Worm (Caenorhabditis elegans): ENCODE data around the gene C06B8.3.

DNA sequence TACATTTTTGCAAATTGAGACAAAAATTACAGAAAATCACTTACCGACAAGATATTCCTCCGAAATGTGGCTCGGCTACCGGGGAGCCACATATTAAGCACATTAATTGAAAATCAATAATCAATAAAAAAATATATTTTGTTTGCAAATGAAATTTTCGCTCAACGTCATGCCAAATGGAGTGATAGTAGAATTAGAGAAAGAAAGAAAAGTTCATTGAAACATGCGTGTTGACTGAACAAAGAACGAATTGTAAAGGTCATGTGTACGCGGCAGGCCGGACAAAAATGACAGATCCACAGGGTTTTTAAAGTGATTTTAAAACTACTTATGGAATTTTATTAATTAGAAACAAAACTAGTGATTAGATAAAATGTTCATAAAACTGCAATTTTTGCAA, 874 bp downstream of the C06B8.3 start:
- no peak for TF ChIP-seq Y79H2A.3 (GFP tag; conservative IDR thresholded peaks at IDR 0.05)
- no peak for TF ChIP-seq nhr-90 (tag; optimal IDR thresholded peaks at IDR 0.05)
- TF ChIP-seq ama-1 (optimal IDR thresholded peaks at IDR 0.05): no peak
- no peak for TF ChIP-seq ama-1 (GFP tag; optimal IDR thresholded peaks at IDR 0.05)
- no peak for TF ChIP-seq fkh-3 (tag; optimal IDR thresholded peaks at IDR 0.05)
- TF ChIP-seq snpc-1.1 (tag; optimal IDR thresholded peaks at IDR 0.05; ENCODE audit: insufficient read depth): no peak
- no peak for TF ChIP-seq F57C9.4 (tag; optimal IDR thresholded peaks at IDR 0.05)
- TF ChIP-seq ceh-27 (GFP tag; optimal IDR thresholded peaks at IDR 0.05): no peak
- no peak for TF ChIP-seq unc-62 (GFP tag; optimal IDR thresholded peaks at IDR 0.05)
- TF ChIP-seq tbp1 (GFP tag; optimal IDR thresholded peaks at IDR 0.05): no peak
- TF ChIP-seq rec-8 (tag; optimal IDR thresholded peaks at IDR 0.05): no peak
- no peak for TF ChIP-seq attf-5 (GFP tag; optimal IDR thresholded peaks at IDR 0.05)
- no peak for TF ChIP-seq B0019.2 (GFP tag; conservative IDR thresholded peaks at IDR 0.05)
- TF ChIP-seq unc-130 (GFP tag; optimal IDR thresholded peaks at IDR 0.05): no peak
